Fruit fly (Drosophila melanogaster): ENCODE results near the gene Mgat4b.

DNA sequence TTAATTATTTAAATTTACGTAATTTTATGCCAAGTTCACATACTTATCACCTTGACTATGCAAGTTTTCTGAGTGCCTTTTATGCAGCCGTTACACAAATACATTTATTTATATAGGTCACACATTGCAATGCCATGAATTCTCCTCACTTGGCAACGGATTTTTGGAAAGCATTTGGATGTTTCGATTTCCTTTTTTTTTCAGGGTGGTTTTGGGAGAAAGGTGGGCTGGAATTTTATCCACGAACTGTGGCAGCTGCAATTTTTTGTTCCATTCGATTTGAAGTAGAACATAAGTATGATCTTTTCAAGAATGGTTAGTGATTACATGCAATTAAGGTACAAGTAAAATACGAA is 12.8 kb upstream of the Mgat4b start:
- TF ChIP-seq Gug (GFP tag; IDR thresholded peaks at IDR 0.05) (no peak), Blimp-1 (GFP tag; optimal IDR thresholded peaks at IDR 0.05) (no peak), fd85E (GFP tag; optimal IDR thresholded peaks at IDR 0.05) (no peak)
